Worm (Caenorhabditis elegans): Measurements from ENCODE around the gene grl-7.

ce11 chrV:11380571-11380970 lies 33.8 kb upstream of the grl-7 start:
- TF ChIP-seq him-1 (tag; optimal IDR thresholded peaks at IDR 0.05): no peak
- TF ChIP-seq W03F9.2 (tag; optimal IDR thresholded peaks at IDR 0.05): no peak

Measured in whole organism, L4/young adult.